Worm (Caenorhabditis elegans): ENCODE measurements around the gene oac-55.

Gene oac-55

DNA sequence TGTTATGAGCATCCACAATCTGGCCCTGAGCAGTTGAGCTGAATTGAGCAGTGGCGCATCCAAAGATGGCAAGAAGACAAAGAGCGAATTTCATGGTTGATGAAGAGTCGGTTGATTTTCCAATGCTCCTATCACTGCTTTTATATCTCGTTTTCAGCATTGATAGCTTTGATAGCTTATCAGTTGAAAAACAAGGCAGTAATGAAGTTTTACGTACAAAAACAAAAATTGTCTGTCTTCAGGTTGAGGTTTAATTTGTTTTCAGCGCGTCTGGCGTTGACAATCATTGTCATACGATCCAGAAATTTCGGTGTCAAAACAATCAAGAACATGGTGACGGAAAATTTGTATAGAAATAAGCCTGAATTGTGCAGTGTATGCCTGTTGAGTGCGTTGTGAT is 50.6 kb downstream of the oac-55 start, which contains the start of gene scl-13:
scl-13 (minus strand) TSS at position 101 of the 400 bp plus-strand sequence.
- TF ChIP-seq ama-1 (optimal IDR thresholded peaks at IDR 0.05): no peak
- TF ChIP-seq mdl-1 (tag; optimal IDR thresholded peaks at IDR 0.05): no peak
- no peak for TF ChIP-seq ces-1 (GFP tag; optimal IDR thresholded peaks at IDR 0.05)

- TF ChIP-seq efl-1 (optimal IDR thresholded peaks at IDR 0.05): no peak
- peak in 1 of 2 experiments; percentile 80 for TF ChIP-seq efl-1 (GFP tag; optimal IDR thresholded peaks at IDR 0.05 in 1 of 2)
- no peak for TF ChIP-seq aly-2 (tag; optimal IDR thresholded peaks at IDR 0.05)
Measured at ce11 chrV:3812291-3812690, 51.4 kb downstream of the oac-55 start, which contains the start of gene scl-12. TSS of gene scl-12 (plus strand) at chrV:3812591.

DNA sequence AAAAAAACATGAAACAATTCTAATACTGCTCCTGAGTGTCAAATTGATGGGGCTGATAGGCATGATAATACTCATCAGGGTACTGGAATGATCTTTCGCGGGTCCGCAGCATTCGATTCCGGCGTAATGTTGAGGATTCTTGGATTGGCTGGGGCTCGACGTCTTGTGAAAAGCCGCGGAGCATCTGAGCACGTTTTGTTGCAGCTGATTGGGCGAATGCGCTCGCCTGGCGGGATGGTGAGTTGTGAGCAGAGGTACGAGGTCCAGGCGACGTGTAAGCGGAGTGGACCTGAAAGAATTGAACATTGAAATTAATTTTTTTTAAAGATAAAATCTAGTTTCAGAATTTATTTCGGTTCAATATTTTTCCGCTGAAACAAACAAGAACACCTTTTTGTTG is 53.1 kb downstream of the oac-55 start:
- TF ChIP-seq efl-3 (GFP tag; optimal IDR thresholded peaks at IDR 0.05): no peak
- TF ChIP-seq dsc-1 (tag; optimal IDR thresholded peaks at IDR 0.05): no peak
- TF ChIP-seq efl-1 (optimal IDR thresholded peaks at IDR 0.05): no peak
- TF ChIP-seq efl-1 (GFP tag; optimal IDR thresholded peaks at IDR 0.05 in 1 of 2): peak in 1 of 2 experiments; percentile 37
- TF ChIP-seq irx-1 (tag; optimal IDR thresholded peaks at IDR 0.05): no peak
- no peak for TF ChIP-seq ceh-8 (GFP tag; optimal IDR thresholded peaks at IDR 0.05)
- no peak for TF ChIP-seq nhr-85 (tag)
- TF ChIP-seq lin-13 (GFP tag; optimal IDR thresholded peaks at IDR 0.05): no peak

ce11 chrV:3814938-3815337 is 54.0 kb downstream of the oac-55 start, which contains the start of gene H10D18.1:
TSS of gene H10D18.1 (plus strand) at chrV:3815214.
- TF ChIP-seq unc-62 (GFP tag; optimal IDR thresholded peaks at IDR 0.05) (no peak), zag-1 (tag; optimal IDR thresholded peaks at IDR 0.05) (no peak), rnt-1 (tag; optimal IDR thresholded peaks at IDR 0.05) (no peak), nhr-28 (tag; optimal IDR thresholded peaks at IDR 0.05) (no peak), snpc-4 (tag; optimal IDR thresholded peaks at IDR 0.05) (no peak), ztf-4 (tag; optimal IDR thresholded peaks at IDR 0.05) (no peak), aha-1 (tag; optimal IDR thresholded peaks at IDR 0.05) (no peak), C34B4.2 (tag; optimal IDR thresholded peaks at IDR 0.05) (no peak), aly-2 (tag; optimal IDR thresholded peaks at IDR 0.05) (no peak), ceh-63 (GFP tag; optimal IDR thresholded peaks at IDR 0.05) (no peak), Y116A8C.19 (tag; optimal IDR thresholded peaks at IDR 0.05; ENCODE audit: borderline replicate concordance) (no peak), lin-14 (GFP tag; optimal IDR thresholded peaks at IDR 0.05) (peak; percentile 67), fkh-8 (tag; optimal IDR thresholded peaks at IDR 0.05) (peak; percentile 83), nhr-20 (tag; optimal IDR thresholded peaks at IDR 0.05) (no peak), isw-1 (GFP tag; IDR thresholded peaks at IDR 0.05) (no peak), unc-98 (GFP tag; IDR thresholded peaks at IDR 0.05) (no peak), jun-1 (tag; optimal IDR thresholded peaks at IDR 0.05) (no peak), lsy-2 (tag; optimal IDR thresholded peaks at IDR 0.05) (no peak), ama-1 (optimal IDR thresholded peaks at IDR 0.05) (no peak), ceh-88 (GFP tag; IDR thresholded peaks at IDR 0.05) (no peak), ceh-8 (GFP tag; optimal IDR thresholded peaks at IDR 0.05) (no peak), dpl-1 (GFP tag; optimal IDR thresholded peaks at IDR 0.05) (no peak), F16B12.6 (tag; optimal IDR thresholded peaks at IDR 0.05) (no peak), mdl-1 (tag; optimal IDR thresholded peaks at IDR 0.05) (no peak), nhr-85 (tag) (no peak), nhr-237 (tag; optimal IDR thresholded peaks at IDR 0.05) (no peak), hlh-17 (GFP tag; optimal IDR thresholded peaks at IDR 0.05; ENCODE audit: borderline replicate concordance) (no peak), nhr-11 (tag; optimal IDR thresholded peaks at IDR 0.05) (no peak), sup-37 (GFP tag; optimal IDR thresholded peaks at IDR 0.05) (no peak), lin-15B (tag; optimal IDR thresholded peaks at IDR 0.05) (no peak), lin-39 (tag; optimal IDR thresholded peaks at IDR 0.05) (no peak), alr-1 (tag; optimal IDR thresholded peaks at IDR 0.05; ENCODE audit: borderline replicate concordance) (no peak), nhr-76 (tag; optimal IDR thresholded peaks at IDR 0.05) (no peak), zip-4 (GFP tag; optimal IDR thresholded peaks at IDR 0.05) (no peak), mef-2 (tag; optimal IDR thresholded peaks at IDR 0.05) (no peak), nhr-12 (tag; optimal IDR thresholded peaks at IDR 0.05) (no peak), nhr-19 (GFP tag; conservative IDR thresholded peaks at IDR 0.05) (no peak), C16A3.4 (tag; optimal IDR thresholded peaks at IDR 0.05) (no peak), pag-3 (tag; optimal IDR thresholded peaks at IDR 0.05; ENCODE audit: borderline replicate concordance, insufficient read depth) (no peak), nhr-71 (tag; optimal IDR thresholded peaks at IDR 0.05) (peak; percentile 51)
